Worm (Caenorhabditis elegans) whole organism, L4/young adult: ENCODE data around the gene egrh-3.
"Not testable (repeated sequence)": the region's sequence is repeated elsewhere in the genome, so short reads cannot be mapped to it uniquely, and the experiment has no call there.

Experiments used
- W03F9.2 ChIP-seq: fragments of 150-350 bp; optimal IDR thresholded peaks from 2 replicates; lab custom pipeline; 2014; ENCODE audit warnings: missing biosample characterization, missing genetic modification characterization
- dao-5 ChIP-seq: sonication (generic microtip); optimal IDR thresholded peaks from 2 replicates; lab custom pipeline; 2016; ENCODE audit warnings: missing genotype, missing genetic modification characterization, moderate library complexity, missing compliant biosample characterization
- him-1 ChIP-seq: sonication (generic microtip); optimal IDR thresholded peaks from 2 replicates; lab custom pipeline; 2016; ENCODE audit warnings: missing genotype, missing genetic modification reagents, missing genetic modification characterization, missing compliant biosample characterization

egrh-3 gene

ce11 chrIV:2688716-2689307, at the start of gene egrh-3:
Gene egrh-3, minus strand, starts transcription at chrIV:2688766.
- TF ChIP-seq dao-5 (no peak), W03F9.2 (tag; lab: Kevin White, UChicago) (no peak)

- TF ChIP-seq him-1 (tag; lab: Kevin White, UChicago) (no peak), W03F9.2 (tag; lab: Kevin White, UChicago) (no peak), dao-5 (no peak)
Measured at ce11 chrIV:2736575-2736974, 48.0 kb upstream of the egrh-3 start.

ce11 chrIV:2734675-2735074, 46.1 kb upstream of the egrh-3 start:
- no peak for TF ChIP-seq W03F9.2 (tag; lab: Kevin White, UChicago)
- no peak for TF ChIP-seq dao-5
- no peak for TF ChIP-seq him-1 (tag; lab: Kevin White, UChicago)

ce11 chrIV:2729957-2730356, 41.4 kb upstream of the egrh-3 start, which contains the start of gene Y94H6A.2:
Gene Y94H6A.2, plus strand, starts transcription at chrIV:2730292.
- TF ChIP-seq him-1 (tag; lab: Kevin White, UChicago) (no peak), dao-5 (no peak), W03F9.2 (tag; lab: Kevin White, UChicago) (no peak)

- TF ChIP-seq dao-5 (no peak), W03F9.2 (tag; lab: Kevin White, UChicago) (peak; percentile 60), him-1 (tag; lab: Kevin White, UChicago) (peak; percentile 31)
Measured at ce11 chrIV:2725784-2726183, 37.2 kb upstream of the egrh-3 start, which contains the start of gene ubxn-2. Gene ubxn-2, minus strand, starts transcription at chrIV:2725819.

ce11 chrIV:2719734-2720133, 31.2 kb upstream of the egrh-3 start, which contains the start of gene ndua-12:
Gene ndua-12, minus strand, starts transcription at chrIV:2719834.
- TF ChIP-seq dao-5; W03F9.2 (tag; lab: Kevin White, UChicago); him-1 (tag; lab: Kevin White, UChicago): not testable (repeated sequence)

ce11 chrIV:2716474-2716873, 27.9 kb upstream of the egrh-3 start, which contains the start of gene Y94H6A.7:
Gene Y94H6A.7, minus strand, starts transcription at chrIV:2716574.
- not testable (repeated sequence) for TF ChIP-seq him-1 (tag; lab: Kevin White, UChicago); W03F9.2 (tag; lab: Kevin White, UChicago); dao-5

ce11 chrIV:2712935-2713334, 24.4 kb upstream of the egrh-3 start, which contains the start of gene Y94H6A.12:
Gene Y94H6A.12, minus strand, starts transcription at chrIV:2713035.
- no peak for TF ChIP-seq him-1 (tag; lab: Kevin White, UChicago)
- no peak for TF ChIP-seq W03F9.2 (tag; lab: Kevin White, UChicago)
- no peak for TF ChIP-seq dao-5

- TF ChIP-seq him-1 (tag; lab: Kevin White, UChicago) = no peak
- no peak for TF ChIP-seq dao-5
- TF ChIP-seq W03F9.2 (tag; lab: Kevin White, UChicago) = peak; percentile 43
Measured at ce11 chrIV:2711122-2711669, 22.6 kb upstream of the egrh-3 start.

ce11 chrIV:2710203-2710935, 21.8 kb upstream of the egrh-3 start, which contains the start of gene Y94H6A.10:
Gene Y94H6A.10, minus strand, starts transcription at chrIV:2710666.
- TF ChIP-seq W03F9.2 (tag; lab: Kevin White, UChicago) = no peak
- no peak for TF ChIP-seq him-1 (tag; lab: Kevin White, UChicago)
- TF ChIP-seq dao-5 = no peak

- TF ChIP-seq W03F9.2 (tag; lab: Kevin White, UChicago) (peak; percentile 7), dao-5 (no peak), him-1 (tag; lab: Kevin White, UChicago) (no peak)
Measured at ce11 chrIV:2709590-2710201, 21.1 kb upstream of the egrh-3 start.

- TF ChIP-seq him-1 (tag; lab: Kevin White, UChicago) (peak; percentile 57), W03F9.2 (tag; lab: Kevin White, UChicago) (peak; percentile 9), dao-5 (peak; percentile 27)
Measured at ce11 chrIV:2708329-2708965, 19.9 kb upstream of the egrh-3 start.

ce11 chrIV:2707012-2707411, 18.4 kb upstream of the egrh-3 start, which contains the start of gene ubc-8:
Gene ubc-8, minus strand, starts transcription at chrIV:2707238.
- no peak for TF ChIP-seq W03F9.2 (tag; lab: Kevin White, UChicago)
- TF ChIP-seq him-1 (tag; lab: Kevin White, UChicago) = no peak
- TF ChIP-seq dao-5 = no peak
